Fruit fly (Drosophila melanogaster) whole organism, pupa: Measurements from ENCODE around the gene CG7130.

Experiments used
- CG10348 ChIP-seq: fragments of 200-800 bp; sonication (Bioruptor generic); IDR thresholded peaks from 2 replicates; pipeline ENCODE4 v1.3.6; 2022; ENCODE audit warnings: missing biosample characterization, missing genetic modification characterization
- CG34367 ChIP-seq: fragments of 200-800 bp; sonication (Bioruptor generic); optimal IDR thresholded peaks from 2 replicates; lab custom pipeline; 2018; ENCODE audit warnings: missing biosample characterization, mild to moderate bottlenecking, missing genetic modification characterization
- EcR ChIP-seq: fragments of 200-800 bp; sonication (Bioruptor generic); optimal IDR thresholded peaks from 3 replicates; lab custom pipeline; 2019; ENCODE audit warnings: missing biosample characterization, missing genetic modification characterization, mild to moderate bottlenecking, moderate library complexity, missing genetic modification reagents
- Ets98B ChIP-seq: fragments of 200-800 bp; sonication (Bioruptor generic); IDR thresholded peaks from 2 replicates; pipeline ENCODE4 v1.3.6; 2022; ENCODE audit warnings: missing biosample characterization, missing genetic modification characterization
- Pif1B ChIP-seq: fragments of 200-800 bp; sonication (Bioruptor generic); optimal IDR thresholded peaks from 3 replicates; lab custom pipeline; 2016; ENCODE audit warnings: missing biosample characterization, missing genetic modification characterization
- Snoo ChIP-seq: fragments of 200-800 bp; sonication (Bioruptor generic); optimal IDR thresholded peaks from 3 replicates; lab custom pipeline; 2017; ENCODE audit warnings: missing biosample characterization, mild to moderate bottlenecking, missing genetic modification characterization, inconsistent platforms
- fd96Ca ChIP-seq: fragments of 200-800 bp; sonication (Bioruptor generic); IDR thresholded peaks from 3 replicates; pipeline ENCODE4 v1.3.6; 2022; ENCODE audit warnings: missing biosample characterization, missing genetic modification characterization

- TF ChIP-seq Pif1B (no peak), Snoo (no peak), EcR (GFP tag; lab: Kevin White, UChicago) (no peak), Ets98B (GFP tag; lab: Robert Waterston, UW) (no peak), CG34367 (tag; lab: Kevin White, UChicago) (no peak), fd96Ca (no peak), CG10348 (GFP tag; lab: Robert Waterston, UW) (no peak)
These were observed 40.8 kb downstream of the CG7130 start, which contains the start of gene Oct-TyrR for dm6 chr3L:22034717-22035116.
